Fruit fly (Drosophila melanogaster) whole organism, embryonic: ENCODE results near the gene RpL23A.

ENCODE experiments used
- CG10147 ChIP-seq: fragments of 200-800 bp; sonication (Bioruptor generic); optimal IDR thresholded peaks from 2 replicates; lab custom pipeline; 2019; ENCODE audit warnings: missing biosample characterization, mild to moderate bottlenecking, missing genetic modification characterization, moderate library complexity
- CG10209 ChIP-seq: fragments of 200-800 bp; sonication (Bioruptor generic); optimal IDR thresholded peaks from 3 replicates; lab custom pipeline; 2017; ENCODE audit warnings: missing biosample characterization, mild to moderate bottlenecking, missing genetic modification characterization, missing genetic modification reagents
- CG11696 ChIP-seq: fragments of 200-800 bp; sonication (Bioruptor generic); IDR thresholded peaks from 2 replicates; pipeline ENCODE4 v1.3.6; 2022; ENCODE audit warnings: missing biosample characterization, missing genetic modification characterization
- CG14014 ChIP-seq: fragments of 200-800 bp; sonication (Bioruptor generic); IDR thresholded peaks from 2 replicates; pipeline ENCODE4 v1.3.6; 2022; ENCODE audit warnings: missing biosample characterization, missing genetic modification characterization
- CG14441 ChIP-seq: fragments of 200-800 bp; sonication (Bioruptor generic); IDR thresholded peaks from 2 replicates; pipeline ENCODE4 v1.3.6; 2022; ENCODE audit warnings: missing biosample characterization, missing genetic modification characterization
- CG15011 ChIP-seq: fragments of 200-800 bp; sonication (Bioruptor generic); optimal IDR thresholded peaks from 3 replicates; lab custom pipeline; 2018; ENCODE audit warnings: missing biosample characterization, mild to moderate bottlenecking, missing genetic modification characterization
- CG17328 ChIP-seq: fragments of 200-800 bp; sonication (Bioruptor generic); IDR thresholded peaks from 2 replicates; pipeline ENCODE4 v1.3.6; 2022; ENCODE audit warnings: missing biosample characterization, missing genetic modification characterization
- CG6175 ChIP-seq: fragments of 200-800 bp; sonication (Bioruptor generic); IDR thresholded peaks from 3 replicates; pipeline ENCODE4 v1.3.6; 2022; ENCODE audit warnings: missing biosample characterization, missing genetic modification characterization
- CG6765 ChIP-seq: fragments of 200-800 bp; sonication (Bioruptor generic); optimal IDR thresholded peaks from 3 replicates; lab custom pipeline; 2017; ENCODE audit warnings: missing biosample characterization, mild to moderate bottlenecking, missing genetic modification characterization
- CG7839 ChIP-seq: fragments of 200-800 bp; sonication (Bioruptor generic); optimal IDR thresholded peaks from 3 replicates; lab custom pipeline; 2018; ENCODE audit warnings: missing biosample characterization, mild to moderate bottlenecking, missing genetic modification characterization, moderate library complexity
- CG9215 ChIP-seq: fragments of 200-800 bp; sonication (Bioruptor generic); IDR thresholded peaks from 2 replicates; pipeline ENCODE4 v1.3.6; 2022; ENCODE audit warnings: missing biosample characterization, missing genetic modification characterization
- CG9932 ChIP-seq: fragments of 200-800 bp; sonication (Bioruptor generic); IDR thresholded peaks from 2 replicates; pipeline ENCODE4 v1.3.6; 2022; ENCODE audit warnings: missing biosample characterization, missing genetic modification characterization
- CHES-1-like ChIP-seq: fragments of 200-800 bp; sonication (Bioruptor generic); optimal IDR thresholded peaks from 2 replicates; lab custom pipeline; 2016; ENCODE audit warnings: missing biosample characterization, missing genetic modification characterization
- CoRest ChIP-seq: fragments of 200-800 bp; sonication (Bioruptor generic); optimal IDR thresholded peaks from 3 replicates; lab custom pipeline; 2018; ENCODE audit warnings: missing biosample characterization, mild to moderate bottlenecking, missing genetic modification characterization, moderate library complexity
- CrebB ChIP-seq: fragments of 200-800 bp; sonication (Bioruptor generic); optimal IDR thresholded peaks from 3 replicates; lab custom pipeline; 2018; ENCODE audit warnings: missing biosample characterization, mild to moderate bottlenecking, missing genetic modification characterization
- D ChIP-seq, 2 experiments: fragments of 200-800 bp in 1 of 2; fragments of >200 bp in 1 of 2; sonication (Bioruptor generic) in 1 of 2; optimal IDR thresholded peaks; 2 replicates in 1 of 2; 3 replicates in 1 of 2; lab custom pipeline; 2017; ENCODE audit warnings: mild to moderate bottlenecking in 1 of 2, missing biosample characterization in 1 of 2, missing genetic modification characterization in 1 of 2, missing genetic modification reagents in 1 of 2
- D19A ChIP-seq: fragments of 200-800 bp; optimal IDR thresholded peaks from 3 replicates; lab custom pipeline; 2019; ENCODE audit warnings: missing biosample characterization, mild to moderate bottlenecking, missing genetic modification characterization, moderate library complexity
- E2f2 ChIP-seq: fragments of 200-800 bp; sonication (Bioruptor generic); IDR thresholded peaks from 2 replicates; pipeline ENCODE4 v1.3.6; 2022; ENCODE audit warnings: missing biosample characterization, missing genetic modification characterization
- ERR ChIP-seq: fragments of 200-800 bp; sonication (Bioruptor generic); optimal IDR thresholded peaks from 2 replicates; lab custom pipeline; 2016; ENCODE audit warnings: missing biosample characterization, missing genetic modification characterization
- Gug ChIP-seq: fragments of 200-800 bp; sonication (Bioruptor generic); IDR thresholded peaks from 4 replicates; pipeline ENCODE4 v1.3.6; 2022; ENCODE audit warnings: missing biosample characterization, missing genetic modification characterization
- HLH54F ChIP-seq: fragments of 200-800 bp; sonication (Bioruptor generic); optimal IDR thresholded peaks from 3 replicates; lab custom pipeline; 2016; ENCODE audit warnings: missing biosample characterization, missing genetic modification characterization
- Hsf ChIP-seq: fragments of 200-800 bp; sonication (Bioruptor generic); optimal IDR thresholded peaks from 3 replicates; lab custom pipeline; 2016; ENCODE audit warnings: missing biosample characterization, missing genetic modification characterization
- Lim3 ChIP-seq: fragments of 200-800 bp; sonication (Bioruptor generic); IDR thresholded peaks from 2 replicates; pipeline ENCODE4 v1.3.6; 2022; ENCODE audit warnings: missing biosample characterization, missing genetic modification characterization
- Meics ChIP-seq: fragments of 200-800 bp; sonication (Bioruptor generic); optimal IDR thresholded peaks from 2 replicates; lab custom pipeline; 2017; ENCODE audit warnings: missing biosample characterization, mild to moderate bottlenecking, missing genetic modification characterization
- Oaz ChIP-seq: fragments of 200-800 bp; sonication (Bioruptor generic); IDR thresholded peaks from 2 replicates; pipeline ENCODE4 v1.3.6; 2022; ENCODE audit warnings: missing biosample characterization, missing genetic modification characterization
- Side ChIP-seq: fragments of 200-800 bp; sonication (Bioruptor generic); optimal IDR thresholded peaks from 2 replicates; lab custom pipeline; 2016; ENCODE audit warnings: missing biosample characterization, missing genetic modification characterization
- Sox100B ChIP-seq: fragments of 200-800 bp; sonication (Bioruptor generic); optimal IDR thresholded peaks from 3 replicates; lab custom pipeline; 2018; ENCODE audit warnings: missing biosample characterization, mild to moderate bottlenecking, missing genetic modification characterization
- Taf1 ChIP-seq: fragments of 200-800 bp; sonication (Bioruptor generic); IDR thresholded peaks from 2 replicates; pipeline ENCODE4 v1.3.6; 2022; ENCODE audit warnings: missing biosample characterization, missing genetic modification characterization
- Usf ChIP-seq: fragments of 200-800 bp; sonication (Bioruptor generic); optimal IDR thresholded peaks from 2 replicates; lab custom pipeline; 2017; ENCODE audit warnings: missing genotype, missing biosample characterization, missing genetic modification characterization
- amos ChIP-seq: fragments of 200-800 bp; sonication (Bioruptor generic); IDR thresholded peaks from 2 replicates; pipeline ENCODE4 v1.3.6; 2022; ENCODE audit warnings: missing biosample characterization, missing genetic modification characterization; ENCODE audit not compliant: partially characterized antibody
- bcd ChIP-seq: fragments of 200-800 bp; sonication (Bioruptor generic); optimal IDR thresholded peaks from 2 replicates; lab custom pipeline; 2017; ENCODE audit warnings: missing biosample characterization, mild to moderate bottlenecking, missing genetic modification characterization
- bigmax ChIP-seq: fragments of 200-800 bp; sonication (Bioruptor generic); optimal IDR thresholded peaks from 2 replicates; lab custom pipeline; 2018; ENCODE audit warnings: missing biosample characterization, mild to moderate bottlenecking, missing genetic modification characterization
- chn ChIP-seq: fragments of 200-800 bp; sonication (Bioruptor generic); optimal IDR thresholded peaks from 2 replicates; lab custom pipeline; 2016; ENCODE audit warnings: missing biosample characterization, missing genetic modification characterization
- exex ChIP-seq: fragments of 200-800 bp; sonication (Bioruptor generic); optimal IDR thresholded peaks from 4 replicates; lab custom pipeline; 2018; ENCODE audit warnings: missing biosample characterization, mild to moderate bottlenecking, missing genetic modification characterization, moderate library complexity
- fd3F ChIP-seq: fragments of 200-800 bp; sonication (Bioruptor generic); optimal IDR thresholded peaks from 2 replicates; lab custom pipeline; 2018; ENCODE audit warnings: missing biosample characterization, mild to moderate bottlenecking, missing genetic modification characterization, moderate library complexity
- gcm2 ChIP-seq: fragments of 200-800 bp; sonication (Bioruptor generic); optimal IDR thresholded peaks from 2 replicates; lab custom pipeline; 2016; ENCODE audit warnings: missing biosample characterization, missing genetic modification characterization
- gro ChIP-seq: fragments of 200-800 bp; sonication (Bioruptor generic); optimal IDR thresholded peaks from 2 replicates; lab custom pipeline; 2016; ENCODE audit warnings: missing biosample characterization, missing genetic modification characterization
- hth ChIP-seq: fragments of >200 bp; optimal IDR thresholded peaks from 2 replicates; lab custom pipeline; 2017; ENCODE audit warnings: inconsistent platforms
- inv ChIP-seq: fragments of 200-800 bp; sonication (Bioruptor generic); IDR thresholded peaks from 2 replicates; pipeline ENCODE4 v1.3.6; 2022; ENCODE audit warnings: missing biosample characterization, missing genetic modification characterization; ENCODE audit not compliant: partially characterized antibody
- lbe ChIP-seq: fragments of 200-800 bp; sonication (Bioruptor generic); optimal IDR thresholded peaks from 2 replicates; lab custom pipeline; 2016; ENCODE audit warnings: missing biosample characterization, mild to moderate bottlenecking, missing genetic modification characterization
- nerfin-2 ChIP-seq: fragments of 200-800 bp; sonication (Bioruptor generic); IDR thresholded peaks from 2 replicates; pipeline ENCODE4 v1.3.6; 2022; ENCODE audit warnings: missing biosample characterization, missing genetic modification characterization; ENCODE audit not compliant: partially characterized antibody
- p53 ChIP-seq: fragments of 200-800 bp; sonication (Bioruptor generic); optimal IDR thresholded peaks from 2 replicates; lab custom pipeline; 2016; ENCODE audit warnings: missing biosample characterization, missing genetic modification characterization
- peb ChIP-seq: fragments of 200-800 bp; sonication (Bioruptor generic); IDR thresholded peaks from 2 replicates; pipeline ENCODE4 v1.3.6; 2022; ENCODE audit warnings: missing biosample characterization, missing genetic modification characterization
- phol ChIP-seq: fragments of 200-800 bp; sonication (Bioruptor generic); optimal IDR thresholded peaks from 3 replicates; lab custom pipeline; 2018; ENCODE audit warnings: missing biosample characterization, mild to moderate bottlenecking, missing genetic modification characterization, moderate library complexity
- pum ChIP-seq: fragments of 200-800 bp; sonication (Bioruptor generic); optimal IDR thresholded peaks from 2 replicates; lab custom pipeline; 2016; ENCODE audit warnings: missing biosample characterization, missing genetic modification characterization
- pzg ChIP-seq: fragments of 200-800 bp; sonication (Bioruptor generic); optimal IDR thresholded peaks from 3 replicates; lab custom pipeline; 2018; ENCODE audit warnings: missing biosample characterization, mild to moderate bottlenecking, missing genetic modification characterization, moderate library complexity
- sc ChIP-seq, 3 experiments: fragments of >200 bp in 2 of 3; fragments of 200-800 bp in 1 of 3; sonication (Bioruptor generic) in 1 of 3; optimal IDR thresholded peaks; 2 replicates in 2 of 3; 3 replicates in 1 of 3; lab custom pipeline; 2017; ENCODE audit warnings: mild to moderate bottlenecking in 1 of 3, missing biosample characterization in 1 of 3, missing genetic modification characterization in 1 of 3, missing genetic modification reagents in 1 of 3
- slp2 ChIP-seq: fragments of 200-800 bp; sonication (Bioruptor generic); optimal IDR thresholded peaks from 2 replicates; lab custom pipeline; 2016; ENCODE audit warnings: missing biosample characterization, missing genetic modification characterization
- sqz ChIP-seq: fragments of 200-800 bp; sonication (Bioruptor generic); optimal IDR thresholded peaks from 3 replicates; lab custom pipeline; 2018; ENCODE audit warnings: missing biosample characterization, mild to moderate bottlenecking, missing genetic modification characterization
- vfl ChIP-seq: fragments of 200-800 bp; sonication (Bioruptor generic); optimal IDR thresholded peaks from 2 replicates; lab custom pipeline; 2016; ENCODE audit warnings: missing biosample characterization, missing genetic modification characterization

RpL23A gene

DNA sequence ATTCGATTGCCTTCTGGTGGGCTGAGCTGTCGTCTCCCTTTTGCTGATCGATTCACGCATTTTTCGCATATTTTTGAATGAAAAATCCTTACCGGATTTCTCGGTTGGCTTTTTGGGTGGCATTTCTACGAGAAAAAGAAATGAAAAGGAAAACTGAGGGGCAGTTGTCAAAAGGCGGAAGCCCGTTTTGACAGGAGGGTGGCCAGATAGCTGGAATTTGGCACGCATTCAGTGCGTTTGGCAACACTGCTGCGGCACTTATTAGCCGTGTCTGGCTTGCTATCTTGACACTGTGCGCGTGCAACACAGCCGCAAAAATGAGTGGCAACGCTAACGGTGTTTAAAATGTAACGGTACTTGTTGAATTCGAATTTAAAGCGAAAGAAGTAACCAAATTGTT, at the start of gene RpL23A (continued):
- TF ChIP-seq hth (lab: Kevin White, UChicago) (no peak), vfl (GFP tag; lab: Kevin White, UChicago) (peak; percentile 94), CG11696 (GFP tag; lab: Robert Waterston, UW) (0 out of 2 replicates have a peak, but pooled peaks have one; percentile 14), inv (peak; percentile 23; the same call in 1 of the 2 replicates), Taf1 (GFP tag; lab: Robert Waterston, UW) (peak; percentile 71; the same call in 1 of the 2 replicates), exex (tag; lab: Kevin White, UChicago) (peak; percentile 72), D (optimal IDR thresholded peaks at IDR 0.05; lab: Kevin White, UChicago) (peak; percentile 69), D (GFP tag; optimal IDR thresholded peaks at IDR 0.05; lab: Kevin White, UChicago) (peak; percentile 92), lbe (peak; percentile 77), fd3F (GFP tag; lab: Kevin White, UChicago) (peak; percentile 87), CG6765 (GFP tag; lab: Kevin White, UChicago) (peak; percentile 96), CG15011 (GFP tag; lab: Kevin White, UChicago) (peak; percentile 92), CrebB (peak; percentile 93), CHES-1-like (GFP tag; lab: Kevin White, UChicago) (peak; percentile 98), CG17328 (GFP tag; lab: Robert Waterston, UW) (peak; percentile 95), Lim3 (GFP tag; lab: Robert Waterston, UW) (peak; percentile 67), phol (tag; lab: Kevin White, UChicago) (peak; percentile 95), D19A (tag; lab: Kevin White, UChicago) (peak; percentile 63), CG14441 (peak; percentile 86), peb (GFP tag; lab: Robert Waterston, UW) (peak; percentile 82), gro (GFP tag; lab: Kevin White, UChicago) (peak; percentile 97), CG14014 (GFP tag; lab: Robert Waterston, UW) (peak; percentile 94), pum (GFP tag; lab: Kevin White, UChicago) (peak; percentile 95), gcm2 (GFP tag; lab: Kevin White, UChicago) (peak; percentile 90), sqz (GFP tag; lab: Kevin White, UChicago) (no peak), Usf (GFP tag; lab: Kevin White, UChicago) (peak; percentile 94), slp2 (GFP tag; lab: Kevin White, UChicago) (peak; percentile 95), Oaz (GFP tag; lab: Robert Waterston, UW) (peak; percentile 87), bcd (peak; percentile 99), CG9932 (GFP tag; lab: Robert Waterston, UW) (peak; percentile 96), Sox100B (GFP tag; lab: Kevin White, UChicago) (no peak), ERR (peak; percentile 95), bigmax (peak; percentile 92), CG10209 (GFP tag; lab: Kevin White, UChicago) (peak; percentile 97), Meics (GFP tag; lab: Kevin White, UChicago) (peak; percentile 98), nerfin-2 (GFP tag; lab: Robert Waterston, UW) (peak; percentile 37; the same call in 1 of the 2 replicates), CG7839 (tag; lab: Kevin White, UChicago) (peak; percentile 91), CG9215 (GFP tag; lab: Robert Waterston, UW) (peak; percentile 87), pzg (peak; percentile 100), Side (GFP tag; lab: Kevin White, UChicago) (peak; percentile 98), CoRest (tag; lab: Kevin White, UChicago) (peak; percentile 92), HLH54F (GFP tag; lab: Kevin White, UChicago) (peak; percentile 96), E2f2 (GFP tag; lab: Robert Waterston, UW) (peak; percentile 90), sc (optimal IDR thresholded peaks at IDR 0.05; lab: Kevin White, UChicago) (no peak), sc (GFP tag; optimal IDR thresholded peaks at IDR 0.05; lab: Kevin White, UChicago) (peak; percentile 87), chn (peak; percentile 95), CG10147 (peak; percentile 89), CG6175 (GFP tag; lab: Robert Waterston, UW) (peak; percentile 90), Hsf (GFP tag; lab: Kevin White, UChicago) (peak; percentile 96), amos (GFP tag; lab: Robert Waterston, UW) (peak; percentile 73), Gug (GFP tag; lab: Robert Waterston, UW) (peak; percentile 89), p53 (GFP tag; lab: Kevin White, UChicago) (peak; percentile 97)
